Worm (Caenorhabditis elegans) whole organism, early embryonic: ENCODE data around the gene let-23.

Experiments used
- ceh-13 ChIP-seq: fragments of 200-800 bp; sonication (Bioruptor generic); optimal IDR thresholded peaks from 2 replicates; lab custom pipeline; 2018; ENCODE audit warnings: mild to moderate bottlenecking, missing genetic modification characterization, missing compliant biosample characterization
- sea-1 ChIP-seq: fragments of 200-800 bp; sonication (Bioruptor generic); conservative IDR thresholded peaks from 2 replicates; pipeline ENCODE4 v1.3.6; 2022; ENCODE audit warnings: missing genetic modification characterization, missing compliant biosample characterization
- tra-4 ChIP-seq: sonication (generic microtip); optimal IDR thresholded peaks from 2 replicates; lab custom pipeline; 2017; ENCODE audit warnings: missing genetic modification characterization, missing compliant biosample characterization

ce11 chrII:9188380-9188779 lies 8.9 kb upstream of the let-23 start, which contains the start of gene sym-2:
- TF ChIP-seq tra-4 (tag; lab: Kevin White, UChicago), result no peak
- TF ChIP-seq ceh-13 (GFP tag; lab: Kevin White, UChicago), result no peak
- TF ChIP-seq sea-1 (GFP tag; lab: Robert Waterston, UW), result no peak
